Worm (Caenorhabditis elegans) whole organism, L1 larva: ENCODE results near the gene msp-3.

ENCODE experiments used
- alr-1 ChIP-seq: fragments of 200-800 bp; sonication (Bioruptor generic); optimal IDR thresholded peaks from 2 replicates; lab custom pipeline; 2018; ENCODE audit warnings: borderline replicate concordance, mild to moderate bottlenecking, missing genetic modification characterization, missing compliant biosample characterization
- aly-2 ChIP-seq: fragments of 150-350 bp; optimal IDR thresholded peaks from 2 replicates; lab custom pipeline; 2014; ENCODE audit warnings: missing biosample characterization, missing genetic modification characterization
- elt-2 ChIP-seq: sonication (generic microtip); optimal IDR thresholded peaks from 2 replicates; lab custom pipeline; 2016; ENCODE audit warnings: missing genetic modification characterization, mild to moderate bottlenecking, inconsistent platforms, missing compliant biosample characterization, missing genetic modification reagents
- fos-1 ChIP-seq: fragments of 150-350 bp; optimal IDR thresholded peaks from 2 replicates; lab custom pipeline; 2014; ENCODE audit warnings: missing biosample characterization, missing genetic modification characterization
- lsy-2 ChIP-seq, 2 experiments: fragments of 150-350 bp; optimal IDR thresholded peaks; 2 replicates each; lab custom pipeline; 2014; ENCODE audit warnings: missing biosample characterization in 2 of 2, missing genetic modification characterization in 2 of 2
- mdl-1 ChIP-seq, 2 experiments: fragments of 150-350 bp; optimal IDR thresholded peaks; 2 replicates each; lab custom pipeline; 2014 to 2017; ENCODE audit warnings: missing biosample characterization in 2 of 2, missing genetic modification characterization in 2 of 2, inconsistent platforms in 1 of 2
- nhr-12 ChIP-seq: sonication (generic microtip); optimal IDR thresholded peaks from 2 replicates; lab custom pipeline; 2017; ENCODE audit warnings: missing biosample characterization, missing genetic modification characterization
- nhr-28 ChIP-seq: fragments of 150-350 bp; optimal IDR thresholded peaks from 2 replicates; lab custom pipeline; 2014; ENCODE audit warnings: missing biosample characterization, missing genetic modification characterization
- nhr-77 ChIP-seq: fragments of 150-350 bp; optimal IDR thresholded peaks from 2 replicates; lab custom pipeline; 2014; ENCODE audit warnings: missing biosample characterization, missing genetic modification characterization
- skn-1 ChIP-seq: fragments of 150-350 bp; optimal IDR thresholded peaks from 2 replicates; lab custom pipeline; 2014; ENCODE audit warnings: missing biosample characterization, missing genetic modification characterization
- unc-62 ChIP-seq: fragments of 150-350 bp; optimal IDR thresholded peaks from 2 replicates; lab custom pipeline; 2014; ENCODE audit warnings: missing biosample characterization, missing genetic modification reagents, missing genetic modification characterization
- xbp-1 ChIP-seq: sonication (generic microtip); optimal IDR thresholded peaks from 2 replicates; lab custom pipeline; 2016; ENCODE audit warnings: missing genetic modification characterization, missing compliant biosample characterization
- zag-1 ChIP-seq: fragments of 150-350 bp; optimal IDR thresholded peaks from 2 replicates; lab custom pipeline; 2014; ENCODE audit warnings: missing biosample characterization, missing genetic modification characterization

ce11 chrII:4818780-4819179, 32.7 kb upstream of the msp-3 start:
- TF ChIP-seq elt-2 (no peak), nhr-77 (tag; lab: Kevin White, UChicago) (no peak), nhr-12 (no peak), zag-1 (tag; lab: Kevin White, UChicago) (no peak), mdl-1 (tag; optimal IDR thresholded peaks at IDR 0.05; lab: Kevin White, UChicago) (no peak), alr-1 (tag; lab: Kevin White, UChicago) (no peak), fos-1 (tag; lab: Kevin White, UChicago) (no peak), unc-62 (GFP tag; lab: Kevin White, UChicago) (no peak), nhr-28 (tag; lab: Kevin White, UChicago) (no peak), skn-1 (tag; lab: Kevin White, UChicago) (no peak), xbp-1 (no peak), lsy-2 (tag; optimal IDR thresholded peaks at IDR 0.05; lab: Kevin White, UChicago) (no peak), aly-2 (no peak)
